Fruit fly (Drosophila melanogaster): ENCODE measurements around the gene CG9547.

The CG9547 gene

DNA sequence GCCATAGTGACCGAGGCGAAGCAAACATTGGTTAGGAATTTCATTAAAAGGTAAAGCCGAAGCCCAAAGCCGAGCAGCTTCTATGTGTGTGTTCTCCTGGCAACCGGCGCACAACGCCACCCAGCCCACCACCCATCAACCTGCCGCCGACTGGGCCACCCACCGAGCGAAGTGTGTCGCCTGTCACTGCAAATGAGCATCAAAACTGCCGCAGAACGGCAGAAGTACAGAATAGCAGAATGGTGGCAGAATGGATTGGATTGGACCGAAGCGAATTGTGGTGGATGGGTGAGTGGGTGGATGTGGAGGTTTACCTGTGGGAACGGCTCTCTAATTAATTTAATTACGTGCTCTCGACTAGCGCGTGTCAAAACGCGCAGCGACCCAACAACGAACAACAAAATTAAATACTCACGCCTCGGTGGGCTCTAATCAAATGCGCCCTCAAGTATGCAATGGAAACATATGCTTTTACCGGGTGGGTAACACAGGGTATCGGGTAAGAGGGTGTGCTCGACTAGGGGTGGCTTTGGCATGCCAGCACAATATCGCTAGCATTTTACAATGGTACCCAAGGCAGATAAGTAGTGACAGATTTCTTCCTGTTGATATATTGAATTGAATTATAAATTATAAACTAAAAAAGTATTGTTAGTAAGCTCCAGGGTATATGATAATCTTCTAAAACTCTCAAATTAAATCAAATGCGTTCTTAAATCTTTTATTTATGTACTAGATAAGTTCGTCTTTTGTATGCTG, 45.5 kb upstream of the CG9547 start (continued):
- TF ChIP-seq sc (optimal IDR thresholded peaks at IDR 0.05) (no peak), sc (GFP tag; optimal IDR thresholded peaks at IDR 0.05) (peak; percentile 52), ken (GFP tag; IDR thresholded peaks at IDR 0.05) (no peak), CG15269 (tag; optimal IDR thresholded peaks at IDR 0.05) (no peak), CG31388 (GFP tag; optimal IDR thresholded peaks at IDR 0.05) (no peak), gcm2 (GFP tag; optimal IDR thresholded peaks at IDR 0.05) (no peak), CG1832 (GFP tag; optimal IDR thresholded peaks at IDR 0.05) (no peak), H2.0 (GFP tag; IDR thresholded peaks at IDR 0.05) (no peak), CG12236 (GFP tag; optimal IDR thresholded peaks at IDR 0.05) (no peak), CG8290 (GFP tag; optimal IDR thresholded peaks at IDR 0.05) (peak; percentile 39), CG8290 (tag; optimal IDR thresholded peaks at IDR 0.05) (peak in 1 of 2 experiments; percentile 86), stwl (tag; optimal IDR thresholded peaks at IDR 0.05) (no peak), CG3065 (GFP tag; optimal IDR thresholded peaks at IDR 0.05) (no peak), CG9727 (GFP tag; optimal IDR thresholded peaks at IDR 0.05) (peak; percentile 0), trem (tag; optimal IDR thresholded peaks at IDR 0.05) (no peak), CG1792 (GFP tag; optimal IDR thresholded peaks at IDR 0.05) (no peak), Hr51 (GFP tag; optimal IDR thresholded peaks at IDR 0.05) (peak in 1 of 2 experiments; percentile 10), CG13424 (tag; optimal IDR thresholded peaks at IDR 0.05) (peak; percentile 15), gro (GFP tag; optimal IDR thresholded peaks at IDR 0.05) (no peak), Deaf1 (tag; optimal IDR thresholded peaks at IDR 0.05) (peak; percentile 12), Hr3 (GFP tag; optimal IDR thresholded peaks at IDR 0.05) (peak; percentile 52), Xbp1 (GFP tag; optimal IDR thresholded peaks at IDR 0.05) (peak; percentile 3), CG17385 (GFP tag; optimal IDR thresholded peaks at IDR 0.05) (peak; percentile 28), Oli (tag; optimal IDR thresholded peaks at IDR 0.05) (peak; percentile 57), zfh2 (GFP tag; optimal IDR thresholded peaks at IDR 0.05) (no peak), CG4707 (GFP tag; optimal IDR thresholded peaks at IDR 0.05) (no peak), Sox102F (GFP tag; optimal IDR thresholded peaks at IDR 0.05) (no peak), Dad (GFP tag; optimal IDR thresholded peaks at IDR 0.05) (no peak), otp (GFP tag; IDR thresholded peaks at IDR 0.05) (no peak), CG7271 (tag; optimal IDR thresholded peaks at IDR 0.05) (no peak), dmrt99B (tag; optimal IDR thresholded peaks at IDR 0.05) (peak; percentile 33)

DNA sequence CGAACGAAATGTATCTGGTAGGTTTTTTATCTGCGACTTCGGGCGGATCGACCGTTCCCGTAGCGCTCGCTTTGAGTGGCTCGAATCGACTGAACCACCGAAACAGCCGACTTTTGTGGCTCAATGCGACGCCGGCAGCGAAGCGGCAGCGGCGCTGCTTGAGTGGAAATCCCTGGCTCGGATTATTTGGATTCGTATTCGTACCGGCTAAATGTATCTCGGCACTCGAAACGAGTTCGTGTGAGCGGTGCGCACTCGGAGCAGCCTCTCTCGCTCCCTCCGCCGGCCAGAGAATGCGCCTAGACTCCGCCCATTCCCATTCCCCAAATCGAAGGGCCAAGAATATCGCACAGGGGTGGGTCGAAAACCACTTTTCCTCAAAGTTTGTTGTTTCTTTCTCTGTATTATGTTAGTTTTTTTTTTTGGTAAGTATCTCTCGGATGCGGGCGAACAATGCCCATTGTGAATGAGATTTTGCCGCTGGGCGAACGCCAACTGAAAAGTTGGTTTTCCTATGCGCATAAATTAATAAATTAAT, 41.8 kb upstream of the CG9547 start:
- TF ChIP-seq CG18764 (GFP tag; optimal IDR thresholded peaks at IDR 0.05): no peak
- no peak for TF ChIP-seq Camta (GFP tag; optimal IDR thresholded peaks at IDR 0.05)
- no peak for TF ChIP-seq ind (GFP tag; optimal IDR thresholded peaks at IDR 0.05)
- no peak for TF ChIP-seq nom (GFP tag; optimal IDR thresholded peaks at IDR 0.05)
- no peak for TF ChIP-seq repo (GFP tag; optimal IDR thresholded peaks at IDR 0.05)
- no peak for TF ChIP-seq CG3847 (GFP tag; IDR thresholded peaks at IDR 0.05)
- TF ChIP-seq lbe (GFP tag; optimal IDR thresholded peaks at IDR 0.05): no peak
- TF ChIP-seq sc (optimal IDR thresholded peaks at IDR 0.05): no peak
- TF ChIP-seq sc (GFP tag; optimal IDR thresholded peaks at IDR 0.05): no peak
- TF ChIP-seq CG6254 (GFP tag; optimal IDR thresholded peaks at IDR 0.05): no peak
- no peak for TF ChIP-seq MESR4 (GFP tag; optimal IDR thresholded peaks at IDR 0.05)
- peak; percentile 68 for TF ChIP-seq gcm (GFP tag; optimal IDR thresholded peaks at IDR 0.05)
- TF ChIP-seq ato (GFP tag; IDR thresholded peaks at IDR 0.05; ENCODE audit: partially characterized antibody): peak; percentile 37; the same call in 1 of the 2 replicates
- no peak for TF ChIP-seq Fer2 (tag; optimal IDR thresholded peaks at IDR 0.05)
- TF ChIP-seq ems (GFP tag; optimal IDR thresholded peaks at IDR 0.05): no peak
- TF ChIP-seq CG6791 (GFP tag; IDR thresholded peaks at IDR 0.05; ENCODE audit: partially characterized antibody): peak; percentile 44; the same call in 1 of the 3 replicates
- TF ChIP-seq usp (GFP tag; optimal IDR thresholded peaks at IDR 0.05): no peak
- TF ChIP-seq Nf-YB (GFP tag; optimal IDR thresholded peaks at IDR 0.05): peak; percentile 97
- no peak for TF ChIP-seq lov (optimal IDR thresholded peaks at IDR 0.05)
- 0 out of 3 replicates have a peak, but pooled peaks have one; percentile 34 for TF ChIP-seq lov (GFP tag; IDR thresholded peaks at IDR 0.05)
- TF ChIP-seq pros (GFP tag; optimal IDR thresholded peaks at IDR 0.05): peak; percentile 66

All from whole organism, embryonic.